Worm (Caenorhabditis elegans) whole organism, L4 larva: ENCODE results near the gene F47D12.6.

Source experiments
- D1046.2 ChIP-seq: fragments of 200-800 bp; sonication (Bioruptor generic); IDR thresholded peaks from 2 replicates; pipeline ENCODE4 v1.3.6; 2022; ENCODE audit warnings: missing genetic modification characterization, missing compliant biosample characterization
- F44E2.7 ChIP-seq: fragments of 200-800 bp; sonication (Bioruptor generic); IDR thresholded peaks from 2 replicates; pipeline ENCODE4 v2.1.2; 2022; ENCODE audit warnings: missing genetic modification characterization, missing compliant biosample characterization
- T26A8.4 ChIP-seq: fragments of 200-800 bp; sonication (Bioruptor generic); IDR thresholded peaks from 2 replicates; pipeline ENCODE4 v1.3.6; 2022; ENCODE audit warnings: missing genetic modification characterization, missing compliant biosample characterization
- Y105C5A.15 ChIP-seq: fragments of 200-800 bp; sonication (Bioruptor generic); IDR thresholded peaks from 2 replicates; pipeline ENCODE4 v1.3.6; 2022; ENCODE audit warnings: missing genetic modification characterization, missing compliant biosample characterization
- Y48G9A.11 ChIP-seq: fragments of 200-800 bp; sonication (Bioruptor generic); IDR thresholded peaks from 2 replicates; pipeline ENCODE4 v1.3.6; 2022; ENCODE audit warnings: missing genetic modification reagents, missing genetic modification characterization, missing compliant biosample characterization
- Y5F2A.4 ChIP-seq: fragments of 200-800 bp; sonication (Bioruptor generic); optimal IDR thresholded peaks from 2 replicates; lab custom pipeline; 2018; ENCODE audit warnings: mild to moderate bottlenecking, missing genetic modification characterization, missing compliant biosample characterization
- Y75B8A.6 ChIP-seq: fragments of 200-800 bp; sonication (Bioruptor generic); IDR thresholded peaks from 2 replicates; pipeline ENCODE4 v1.3.6; 2022; ENCODE audit warnings: missing genetic modification reagents, missing genetic modification characterization, missing compliant biosample characterization
- ZK337.2 ChIP-seq: fragments of 200-800 bp; sonication (Bioruptor generic); IDR thresholded peaks from 2 replicates; pipeline ENCODE4 v1.3.6; 2022; ENCODE audit warnings: missing genetic modification reagents, missing genetic modification characterization, missing compliant biosample characterization
- ZK546.5 ChIP-seq, 2 experiments: sonication (generic microtip); optimal IDR thresholded peaks; 2 replicates each; lab custom pipeline; 2017; ENCODE audit warnings: missing biosample characterization in 2 of 2, missing genetic modification characterization in 2 of 2
- aha-1 ChIP-seq: fragments of 150-350 bp; peaks from one replicate; lab custom pipeline; 2014; ENCODE audit warnings: missing biosample characterization, missing genetic modification characterization
- ama-1 ChIP-seq: fragments of 150-350 bp; optimal IDR thresholded peaks from 2 replicates; lab custom pipeline; 2014; ENCODE audit warnings: inconsistent platforms, mixed read lengths
- arid-1 ChIP-seq: fragments of 200-800 bp; sonication (Bioruptor generic); conservative IDR thresholded peaks from 2 replicates; pipeline ENCODE4 v1.3.6; 2022; ENCODE audit warnings: missing genetic modification reagents, missing genetic modification characterization, missing compliant biosample characterization
- attf-4 ChIP-seq: sonication (generic microtip); optimal IDR thresholded peaks from 3 replicates; lab custom pipeline; 2017; ENCODE audit warnings: missing biosample characterization, missing genetic modification characterization
- ceh-28 ChIP-seq: fragments of 150-350 bp; optimal IDR thresholded peaks from 2 replicates; lab custom pipeline; 2014; ENCODE audit warnings: missing biosample characterization, missing genetic modification reagents, missing genetic modification characterization
- ces-1 ChIP-seq: fragments of 150-350 bp; sonication (generic microtip); optimal IDR thresholded peaks from 4 replicates; lab custom pipeline; 2014; ENCODE audit warnings: missing biosample characterization, missing genetic modification reagents, missing genetic modification characterization
- cey-2 ChIP-seq: sonication (generic microtip); optimal IDR thresholded peaks from 3 replicates; lab custom pipeline; 2017; ENCODE audit warnings: missing genetic modification characterization, mild to moderate bottlenecking, missing compliant biosample characterization, antibody characterized with exemption, borderline replicate concordance; ENCODE audit not compliant: insufficient read depth
- dmd-9 ChIP-seq: fragments of 200-800 bp; sonication (Bioruptor generic); IDR thresholded peaks from 2 replicates; pipeline ENCODE4 v1.3.6; 2022; ENCODE audit warnings: missing genetic modification reagents, missing genetic modification characterization, missing compliant biosample characterization
- duxl-1 ChIP-seq: sonication (generic microtip); optimal IDR thresholded peaks from 2 replicates; lab custom pipeline; 2016; ENCODE audit warnings: mild to moderate bottlenecking, missing genetic modification characterization, moderate library complexity, missing compliant biosample characterization; ENCODE audit not compliant: poor library complexity
- egl-43 ChIP-seq: fragments of 200-800 bp; sonication (Bioruptor generic); IDR thresholded peaks from 2 replicates; pipeline ENCODE4 v1.3.6; 2022; ENCODE audit warnings: missing genetic modification reagents, missing genetic modification characterization, missing compliant biosample characterization
- fkh-10 ChIP-seq: fragments of 150-350 bp; optimal IDR thresholded peaks from 2 replicates; lab custom pipeline; 2014; ENCODE audit warnings: missing biosample characterization, missing genetic modification reagents, missing genetic modification characterization
- hif-1 ChIP-seq, 2 experiments: sonication (generic microtip); optimal IDR thresholded peaks; 2 replicates each; lab custom pipeline; 2016 to 2017; ENCODE audit warnings: missing compliant biosample characterization in 2 of 2, missing genetic modification characterization in 2 of 2, missing genetic modification reagents in 2 of 2, missing genotype in 2 of 2, mild to moderate bottlenecking in 1 of 2
- hlh-11 ChIP-seq: fragments of 200-800 bp; sonication (Bioruptor generic); optimal IDR thresholded peaks from 2 replicates; lab custom pipeline; 2018; ENCODE audit warnings: mild to moderate bottlenecking, missing genetic modification characterization, missing compliant biosample characterization
- hlh-30 ChIP-seq: sonication (generic microtip); optimal IDR thresholded peaks from 2 replicates; lab custom pipeline; 2017; ENCODE audit warnings: antibody characterized with exemption, mild to moderate bottlenecking, missing genetic modification characterization, missing compliant biosample characterization; ENCODE audit not compliant: insufficient read depth
- jun-1 ChIP-seq: fragments of 150-350 bp; optimal IDR thresholded peaks from 2 replicates; lab custom pipeline; 2014; ENCODE audit warnings: missing biosample characterization, missing genetic modification reagents, missing genetic modification characterization
- lin-1 ChIP-seq: fragments of 200-800 bp; sonication (Bioruptor generic); IDR thresholded peaks from 2 replicates; pipeline ENCODE4 v1.3.6; 2022; ENCODE audit warnings: missing genetic modification reagents, missing genetic modification characterization, missing compliant biosample characterization
- lin-15B ChIP-seq: fragments of 150-350 bp; sonication (generic microtip); optimal IDR thresholded peaks from 3 replicates; lab custom pipeline; 2014; ENCODE audit warnings: missing biosample characterization, missing genetic modification characterization
- lin-39 ChIP-seq: fragments of 150-350 bp; optimal IDR thresholded peaks from 2 replicates; lab custom pipeline; 2014; ENCODE audit warnings: missing biosample characterization, missing genetic modification reagents, missing genetic modification characterization
- lsy-2 ChIP-seq, 2 experiments: fragments of 150-350 bp in 1 of 2; sonication (generic microtip) in 1 of 2; optimal IDR thresholded peaks; 2 replicates each; lab custom pipeline; 2014 to 2017; ENCODE audit warnings: missing biosample characterization in 2 of 2, missing genetic modification characterization in 2 of 2
- madf-5 ChIP-seq, 2 experiments: fragments of 200-800 bp; sonication (Bioruptor generic); IDR thresholded peaks; 2 replicates each; pipeline ENCODE4 v1.3.6; 2022; ENCODE audit warnings: missing compliant biosample characterization in 2 of 2, missing genetic modification characterization in 2 of 2
- madf-9 ChIP-seq: fragments of 200-800 bp; sonication (Bioruptor generic); conservative IDR thresholded peaks from 2 replicates; pipeline ENCODE4 v1.3.6; 2022; ENCODE audit warnings: missing genetic modification reagents, missing genetic modification characterization, missing compliant biosample characterization
- nhr-111 ChIP-seq: fragments of 200-800 bp; sonication (Bioruptor generic); optimal IDR thresholded peaks from 2 replicates; lab custom pipeline; 2018; ENCODE audit warnings: mild to moderate bottlenecking, missing genetic modification characterization, missing compliant biosample characterization
- nhr-25 ChIP-seq: sonication (generic microtip); optimal IDR thresholded peaks from 2 replicates; lab custom pipeline; 2017; ENCODE audit warnings: missing genetic modification characterization, mild to moderate bottlenecking, missing compliant biosample characterization, antibody characterized with exemption, moderate library complexity, borderline replicate concordance; ENCODE audit not compliant: insufficient read depth
- nhr-42 ChIP-seq: fragments of 200-800 bp; sonication (Bioruptor generic); IDR thresholded peaks from 2 replicates; pipeline ENCODE4 v1.3.6; 2022; ENCODE audit warnings: missing genetic modification characterization, missing compliant biosample characterization
- nhr-6 ChIP-seq: fragments of 150-350 bp; optimal IDR thresholded peaks from 2 replicates; lab custom pipeline; 2014; ENCODE audit warnings: missing biosample characterization, missing genetic modification characterization
- nhr-76 ChIP-seq: fragments of 150-350 bp; optimal IDR thresholded peaks from 2 replicates; lab custom pipeline; 2014; ENCODE audit warnings: missing biosample characterization, missing genetic modification characterization
- pha-4 ChIP-seq, 2 experiments: fragments of 150-350 bp in 1 of 2; fragments of 200-800 bp in 1 of 2; sonication (Bioruptor generic) in 1 of 2; IDR thresholded peaks in 1 of 2; optimal IDR thresholded peaks in 1 of 2; 2 replicates each; pipeline versions ENCODE4 v1.3.6 to Lab custom; 2014 to 2022; ENCODE audit warnings: missing genetic modification characterization in 2 of 2, missing genetic modification reagents in 2 of 2, missing biosample characterization in 1 of 2, missing compliant biosample characterization in 1 of 2
- rbr-2 ChIP-seq: sonication (generic microtip); optimal IDR thresholded peaks from 2 replicates; lab custom pipeline; 2016; ENCODE audit warnings: missing genotype, missing genetic modification characterization, missing compliant biosample characterization
- sdz-12 ChIP-seq: fragments of 200-800 bp; sonication (Bioruptor generic); optimal IDR thresholded peaks from 2 replicates; lab custom pipeline; 2018; ENCODE audit warnings: mild to moderate bottlenecking, missing genetic modification characterization, missing compliant biosample characterization
- skn-1 ChIP-seq: fragments of 150-350 bp; optimal IDR thresholded peaks from 2 replicates; lab custom pipeline; 2014; ENCODE audit warnings: missing biosample characterization, missing genetic modification characterization
- snpc-1.2 ChIP-seq: fragments of 200-800 bp; sonication (Bioruptor generic); IDR thresholded peaks from 2 replicates; pipeline ENCODE4 v1.3.6; 2022; ENCODE audit warnings: missing genetic modification reagents, missing genetic modification characterization, missing compliant biosample characterization
- spr-3 ChIP-seq: fragments of 200-800 bp; sonication (Bioruptor generic); optimal IDR thresholded peaks from 2 replicates; lab custom pipeline; 2018; ENCODE audit warnings: mild to moderate bottlenecking, missing genetic modification characterization, missing compliant biosample characterization
- tag-97 ChIP-seq: fragments of 200-800 bp; sonication (Bioruptor generic); IDR thresholded peaks from 2 replicates; pipeline ENCODE4 v1.3.6; 2022; ENCODE audit warnings: missing genetic modification characterization, missing compliant biosample characterization
- unc-130 ChIP-seq: sonication (generic microtip); optimal IDR thresholded peaks from 2 replicates; lab custom pipeline; 2016; ENCODE audit warnings: missing genetic modification reagents, missing genetic modification characterization, missing compliant biosample characterization
- unc-39 ChIP-seq: sonication (generic microtip); optimal IDR thresholded peaks from 2 replicates; lab custom pipeline; 2017; ENCODE audit warnings: missing biosample characterization, missing genetic modification characterization
- unc-62 ChIP-seq, 3 experiments: fragments of 150-350 bp in 1 of 3; sonication (generic microtip); optimal IDR thresholded peaks in 2 of 3; peaks in 1 of 3; 1 replicate in 1 of 3; 2 replicates in 2 of 3; lab custom pipeline; 2014 to 2017; ENCODE audit warnings: missing biosample characterization in 3 of 3, missing genetic modification characterization in 3 of 3, missing genetic modification reagents in 3 of 3, missing genotype in 1 of 3
- vab-7 ChIP-seq: fragments of 200-800 bp; sonication (Bioruptor generic); IDR thresholded peaks from 2 replicates; pipeline ENCODE4 v1.3.6; 2022; ENCODE audit warnings: missing genetic modification reagents, missing genetic modification characterization, missing compliant biosample characterization
- zag-1 ChIP-seq: fragments of 150-350 bp; optimal IDR thresholded peaks from 2 replicates; lab custom pipeline; 2014; ENCODE audit warnings: missing biosample characterization, missing genetic modification characterization
- zfp-3 ChIP-seq: fragments of 200-800 bp; sonication (Bioruptor generic); conservative IDR thresholded peaks from 2 replicates; pipeline ENCODE4 v1.3.6; 2022; ENCODE audit warnings: missing genetic modification reagents, missing genetic modification characterization, missing compliant biosample characterization
- ztf-7 ChIP-seq: fragments of 150-350 bp; optimal IDR thresholded peaks from 2 replicates; lab custom pipeline; 2014; ENCODE audit warnings: missing biosample characterization, missing genetic modification characterization

F47D12.6 gene

ce11 chrIII:6280070-6280596 lies 7.0 kb downstream of the F47D12.6 start, which contains the start of gene hmg-1.2 (continued):
- peak; percentile 16 for TF ChIP-seq ztf-7 (tag; lab: Kevin White, UChicago)
- TF ChIP-seq Y105C5A.15 (GFP tag; lab: Robert Waterston, UW), result no peak
- no peak for TF ChIP-seq tag-97 (GFP tag; lab: Robert Waterston, UW)
- TF ChIP-seq pha-4 (GFP tag; IDR thresholded peaks at IDR 0.05; lab: Robert Waterston, UW), result peak; percentile 67
- peak; percentile 20 for TF ChIP-seq pha-4 (tag; optimal IDR thresholded peaks at IDR 0.05; lab: Kevin White, UChicago)
- no peak for TF ChIP-seq madf-5 (GFP tag; IDR thresholded peaks at IDR 0.05; lab: Robert Waterston, UW)
- peak; percentile 91 for TF ChIP-seq aha-1 (tag; lab: Kevin White, UChicago)
- no peak for TF ChIP-seq D1046.2 (GFP tag; lab: Robert Waterston, UW)
- TF ChIP-seq Y5F2A.4 (GFP tag; lab: Kevin White, UChicago), result no peak
- TF ChIP-seq Y48G9A.11 (GFP tag; lab: Robert Waterston, UW), result no peak
- peak; percentile 70; the same call in 1 of the 2 replicates for TF ChIP-seq zfp-3 (GFP tag; lab: Robert Waterston, UW)
- peak; percentile 67 for TF ChIP-seq ama-1
- TF ChIP-seq hlh-30 (tag; lab: Kevin White, UChicago), result peak; percentile 93
- TF ChIP-seq sdz-12 (GFP tag; lab: Kevin White, UChicago), result no peak
- TF ChIP-seq cey-2 (tag; lab: Kevin White, UChicago), result no peak
- TF ChIP-seq ces-1 (GFP tag; lab: Kevin White, UChicago), result no peak
- TF ChIP-seq nhr-42 (GFP tag; lab: Robert Waterston, UW), result no peak
- 0 out of 2 replicates have a peak, but pooled peaks have one; percentile 40 for TF ChIP-seq madf-9 (GFP tag; lab: Robert Waterston, UW)
- no peak for TF ChIP-seq snpc-1.2 (GFP tag; lab: Robert Waterston, UW)
- no peak for TF ChIP-seq unc-39 (tag; lab: Kevin White, UChicago)
- TF ChIP-seq lin-39 (tag; lab: Kevin White, UChicago), result no peak
- TF ChIP-seq Y75B8A.6 (GFP tag; lab: Robert Waterston, UW), result no peak
- TF ChIP-seq hif-1 (tag; optimal IDR thresholded peaks at IDR 0.05; lab: Kevin White, UChicago), result peak in 1 of 2 experiments; percentile 78
- peak; percentile 54 to 83 for TF ChIP-seq lsy-2 (tag; optimal IDR thresholded peaks at IDR 0.05; lab: Kevin White, UChicago)
- TF ChIP-seq lin-15B (tag; lab: Kevin White, UChicago), result no peak
- no peak for TF ChIP-seq vab-7 (GFP tag; lab: Robert Waterston, UW)
- TF ChIP-seq unc-62 (GFP tag; optimal IDR thresholded peaks at IDR 0.05 in 1 of 2; lab: Kevin White, UChicago), result peak in 1 of 2 experiments; percentile 99
- no peak for TF ChIP-seq unc-62 (tag; optimal IDR thresholded peaks at IDR 0.05; lab: Kevin White, UChicago)
- no peak for TF ChIP-seq dmd-9
- TF ChIP-seq egl-43 (GFP tag; lab: Robert Waterston, UW), result no peak; the same call in 1 of the 2 replicates
- TF ChIP-seq zag-1 (tag; lab: Kevin White, UChicago), result no peak
- peak; percentile 39 for TF ChIP-seq nhr-6
- no peak for TF ChIP-seq nhr-111 (GFP tag; lab: Kevin White, UChicago)
- no peak for TF ChIP-seq skn-1
- no peak for TF ChIP-seq attf-4
- peak; percentile 33; the same call in 1 of the 2 replicates for TF ChIP-seq lin-1
- peak; percentile 77 for TF ChIP-seq arid-1 (GFP tag; lab: Robert Waterston, UW)
- TF ChIP-seq rbr-2 (tag; lab: Kevin White, UChicago), result peak; percentile 92
- peak; percentile 97 for TF ChIP-seq hlh-11 (tag; lab: Kevin White, UChicago)
- TF ChIP-seq nhr-76 (tag; lab: Kevin White, UChicago), result no peak
- no peak for TF ChIP-seq ceh-28 (tag; lab: Kevin White, UChicago)
- TF ChIP-seq F44E2.7 (GFP tag; lab: Robert Waterston, UW), result no peak
- no peak for TF ChIP-seq duxl-1 (tag; lab: Kevin White, UChicago)
- TF ChIP-seq fkh-10 (GFP tag; lab: Kevin White, UChicago), result peak; percentile 16
- TF ChIP-seq T26A8.4 (GFP tag; lab: Robert Waterston, UW), result peak; percentile 84
- TF ChIP-seq nhr-25, result peak; percentile 7
- TF ChIP-seq unc-130 (GFP tag; lab: Kevin White, UChicago), result no peak
- TF ChIP-seq spr-3 (GFP tag; lab: Kevin White, UChicago), result peak; percentile 57
- TF ChIP-seq ZK546.5 (tag; optimal IDR thresholded peaks at IDR 0.05; lab: Kevin White, UChicago), result no peak
- peak; percentile 60 for TF ChIP-seq jun-1 (tag; lab: Kevin White, UChicago)
- no peak for TF ChIP-seq ZK337.2 (GFP tag; lab: Robert Waterston, UW)
